Fruit fly (Drosophila melanogaster) whole organism, embryonic: ENCODE data around the gene ohgt.

Source experiments
- Ada2b ChIP-seq: fragments of 200-800 bp; sonication (Bioruptor generic); IDR thresholded peaks from 2 replicates; pipeline ENCODE4 v1.3.6; 2022; ENCODE audit warnings: missing biosample characterization, missing genetic modification characterization
- CG10979 ChIP-seq: fragments of 200-800 bp; sonication (Bioruptor generic); optimal IDR thresholded peaks from 2 replicates; lab custom pipeline; 2018; ENCODE audit warnings: missing biosample characterization, mild to moderate bottlenecking, missing genetic modification characterization, moderate library complexity
- CG11093 ChIP-seq: fragments of 200-800 bp; sonication (Bioruptor generic); IDR thresholded peaks from 3 replicates; pipeline ENCODE4 v1.3.6; 2022; ENCODE audit warnings: missing biosample characterization, missing genetic modification characterization
- CG11696 ChIP-seq: fragments of 200-800 bp; sonication (Bioruptor generic); IDR thresholded peaks from 2 replicates; pipeline ENCODE4 v1.3.6; 2022; ENCODE audit warnings: missing biosample characterization, missing genetic modification characterization
- CG12391 ChIP-seq: fragments of 200-800 bp; sonication (Bioruptor generic); optimal IDR thresholded peaks from 3 replicates; lab custom pipeline; 2018; ENCODE audit warnings: missing biosample characterization, mild to moderate bottlenecking, missing genetic modification characterization, moderate library complexity
- CG13624 ChIP-seq: fragments of 200-800 bp; sonication (Bioruptor generic); optimal IDR thresholded peaks from 2 replicates; lab custom pipeline; 2016; ENCODE audit warnings: missing biosample characterization, missing genetic modification characterization
- CG14965 ChIP-seq: fragments of 200-800 bp; sonication (Bioruptor generic); optimal IDR thresholded peaks from 2 replicates; lab custom pipeline; 2016; ENCODE audit warnings: missing biosample characterization, missing genetic modification characterization, borderline replicate concordance
- CG15073 ChIP-seq: fragments of 200-800 bp; sonication (Bioruptor generic); optimal IDR thresholded peaks from 2 replicates; lab custom pipeline; 2016; ENCODE audit warnings: missing biosample characterization, missing genetic modification characterization
- CG15601 ChIP-seq: fragments of 200-800 bp; sonication (Bioruptor generic); optimal IDR thresholded peaks from 3 replicates; lab custom pipeline; 2019; ENCODE audit warnings: missing biosample characterization, mild to moderate bottlenecking, missing genetic modification characterization, moderate library complexity
- CG18262 ChIP-seq: fragments of 200-800 bp; optimal IDR thresholded peaks from 3 replicates; lab custom pipeline; 2019; ENCODE audit warnings: missing biosample characterization, mild to moderate bottlenecking, missing genetic modification characterization, moderate library complexity
- CG1832 ChIP-seq: fragments of 200-800 bp; sonication (Bioruptor generic); optimal IDR thresholded peaks from 2 replicates; lab custom pipeline; 2017; ENCODE audit warnings: missing biosample characterization, mild to moderate bottlenecking, missing genetic modification characterization, inconsistent platforms
- CG2120 ChIP-seq: fragments of 200-800 bp; sonication (Bioruptor generic); optimal IDR thresholded peaks from 3 replicates; lab custom pipeline; 2016; ENCODE audit warnings: missing biosample characterization, missing genetic modification characterization
- CG34224 ChIP-seq: fragments of 200-800 bp; sonication (Bioruptor generic); IDR thresholded peaks from 3 replicates; pipeline ENCODE4 v1.3.6; 2022; ENCODE audit warnings: missing biosample characterization, missing genetic modification characterization; ENCODE audit not compliant: partially characterized antibody
- CG34422 ChIP-seq: fragments of 200-800 bp; sonication (Bioruptor generic); IDR thresholded peaks from 3 replicates; pipeline ENCODE4 v1.3.6; 2022; ENCODE audit warnings: missing biosample characterization, missing genetic modification characterization
- CG43689 ChIP-seq: fragments of 200-800 bp; sonication (Bioruptor generic); IDR thresholded peaks from 2 replicates; pipeline ENCODE4 v1.3.6; 2022; ENCODE audit warnings: missing biosample characterization, missing genetic modification characterization
- CG4404 ChIP-seq: fragments of 200-800 bp; sonication (Bioruptor generic); IDR thresholded peaks from 2 replicates; pipeline ENCODE4 v1.3.6; 2022; ENCODE audit warnings: missing biosample characterization, missing genetic modification characterization
- CG4707 ChIP-seq: fragments of 200-800 bp; sonication (Bioruptor generic); optimal IDR thresholded peaks from 2 replicates; lab custom pipeline; 2018; ENCODE audit warnings: missing biosample characterization, mild to moderate bottlenecking, missing genetic modification characterization, moderate library complexity
- CG8944 ChIP-seq: fragments of 200-800 bp; sonication (Bioruptor generic); optimal IDR thresholded peaks from 3 replicates; lab custom pipeline; 2016; ENCODE audit warnings: missing biosample characterization, missing genetic modification characterization
- CG9876 ChIP-seq: fragments of 200-800 bp; sonication (Bioruptor generic); optimal IDR thresholded peaks from 2 replicates; lab custom pipeline; 2016; ENCODE audit warnings: missing biosample characterization, missing genetic modification characterization
- D19A ChIP-seq: fragments of 200-800 bp; optimal IDR thresholded peaks from 3 replicates; lab custom pipeline; 2019; ENCODE audit warnings: missing biosample characterization, mild to moderate bottlenecking, missing genetic modification characterization, moderate library complexity
- Dfd ChIP-seq, 2 experiments: fragments of >200 bp; optimal IDR thresholded peaks; 2 replicates each; lab custom pipeline; 2017; ENCODE audit warnings: missing biosample characterization in 2 of 2, missing genetic modification characterization in 2 of 2
- HHEX ChIP-seq: fragments of 200-800 bp; sonication (Bioruptor generic); optimal IDR thresholded peaks from 3 replicates; lab custom pipeline; 2017; ENCODE audit warnings: missing biosample characterization, mild to moderate bottlenecking, missing genetic modification characterization, missing genetic modification reagents
- Hmr ChIP-seq: fragments of 200-800 bp; sonication (Bioruptor generic); optimal IDR thresholded peaks from 3 replicates; lab custom pipeline; 2017; ENCODE audit warnings: mild to moderate bottlenecking, missing biosample characterization, missing genetic modification reagents, missing genetic modification characterization
- Kr ChIP-seq: fragments of 200-800 bp; sonication (Bioruptor generic); optimal IDR thresholded peaks from 2 replicates; lab custom pipeline; 2017; ENCODE audit warnings: missing biosample characterization, mild to moderate bottlenecking, missing genetic modification characterization
- Lhr ChIP-seq: fragments of 200-800 bp; sonication (Bioruptor generic); optimal IDR thresholded peaks from 3 replicates; lab custom pipeline; 2017; ENCODE audit warnings: mild to moderate bottlenecking, missing biosample characterization, missing genetic modification reagents, missing genetic modification characterization
- Lim3 ChIP-seq: fragments of 200-800 bp; sonication (Bioruptor generic); IDR thresholded peaks from 2 replicates; pipeline ENCODE4 v1.3.6; 2022; ENCODE audit warnings: missing biosample characterization, missing genetic modification characterization
- Nf-YA ChIP-seq: fragments of 200-800 bp; sonication (Bioruptor generic); IDR thresholded peaks from 2 replicates; pipeline ENCODE4 v1.3.6; 2022; ENCODE audit warnings: missing biosample characterization, missing genetic modification characterization
- Rx ChIP-seq: fragments of 200-800 bp; sonication (Bioruptor generic); IDR thresholded peaks from 2 replicates; pipeline ENCODE4 v1.3.6; 2022; ENCODE audit warnings: missing biosample characterization, missing genetic modification characterization
- Spps ChIP-seq: fragments of 200-800 bp; sonication (Bioruptor generic); optimal IDR thresholded peaks from 2 replicates; lab custom pipeline; 2018; ENCODE audit warnings: missing biosample characterization, mild to moderate bottlenecking, missing genetic modification characterization
- Taf1 ChIP-seq: fragments of 200-800 bp; sonication (Bioruptor generic); IDR thresholded peaks from 2 replicates; pipeline ENCODE4 v1.3.6; 2022; ENCODE audit warnings: missing biosample characterization, missing genetic modification characterization
- Vsx1 ChIP-seq: fragments of 200-800 bp; sonication (Bioruptor generic); optimal IDR thresholded peaks from 2 replicates; lab custom pipeline; 2017; ENCODE audit warnings: missing biosample characterization, mild to moderate bottlenecking, missing genetic modification characterization, missing genetic modification reagents
- Xbp1 ChIP-seq: fragments of 200-800 bp; sonication (Bioruptor generic); optimal IDR thresholded peaks from 3 replicates; lab custom pipeline; 2016; ENCODE audit warnings: missing biosample characterization, mild to moderate bottlenecking, missing genetic modification characterization
- Xrp1 ChIP-seq: fragments of 200-800 bp; sonication (Bioruptor generic); IDR thresholded peaks from 2 replicates; pipeline ENCODE4 v1.3.6; 2022; ENCODE audit warnings: missing biosample characterization, missing genetic modification characterization
- ac ChIP-seq: fragments of 200-800 bp; sonication (Bioruptor generic); optimal IDR thresholded peaks from 3 replicates; lab custom pipeline; 2017; ENCODE audit warnings: missing biosample characterization, mild to moderate bottlenecking, missing genetic modification characterization
- amos ChIP-seq: fragments of 200-800 bp; sonication (Bioruptor generic); IDR thresholded peaks from 2 replicates; pipeline ENCODE4 v1.3.6; 2022; ENCODE audit warnings: missing biosample characterization, missing genetic modification characterization; ENCODE audit not compliant: partially characterized antibody
- ato ChIP-seq: fragments of 200-800 bp; sonication (Bioruptor generic); IDR thresholded peaks from 2 replicates; pipeline ENCODE4 v1.3.6; 2022; ENCODE audit warnings: missing biosample characterization, missing genetic modification characterization; ENCODE audit not compliant: partially characterized antibody
- disco-r ChIP-seq: fragments of 200-800 bp; sonication (Bioruptor generic); optimal IDR thresholded peaks from 2 replicates; lab custom pipeline; 2016; ENCODE audit warnings: missing biosample characterization, missing genetic modification characterization
- esg ChIP-seq: fragments of 200-800 bp; sonication (Bioruptor generic); conservative IDR thresholded peaks from 2 replicates; pipeline ENCODE4 v1.3.6; 2022; ENCODE audit warnings: missing biosample characterization, missing genetic modification characterization
- knrl ChIP-seq: fragments of 200-800 bp; sonication (Bioruptor generic); IDR thresholded peaks from 3 replicates; pipeline ENCODE4 v1.3.6; 2022; ENCODE audit warnings: missing biosample characterization, missing genetic modification characterization; ENCODE audit not compliant: partially characterized antibody
- lab ChIP-seq: fragments of 200-800 bp; sonication (Bioruptor generic); optimal IDR thresholded peaks from 3 replicates; lab custom pipeline; 2017; ENCODE audit warnings: missing biosample characterization, missing genetic modification characterization, mild to moderate bottlenecking, moderate library complexity, missing genetic modification reagents
- lola ChIP-seq, 3 experiments: fragments of >200 bp in 2 of 3; fragments of 200-800 bp in 1 of 3; sonication (Bioruptor generic) in 1 of 3; optimal IDR thresholded peaks; 2 replicates each; lab custom pipeline; 2017 to 2019; ENCODE audit warnings: missing biosample characterization in 3 of 3, missing genetic modification characterization in 3 of 3, mild to moderate bottlenecking in 1 of 3, moderate library complexity in 1 of 3
- mirr ChIP-seq: fragments of 200-800 bp; sonication (Bioruptor generic); optimal IDR thresholded peaks from 3 replicates; lab custom pipeline; 2018; ENCODE audit warnings: missing biosample characterization, mild to moderate bottlenecking, missing genetic modification characterization
- oc ChIP-seq: fragments of 200-800 bp; sonication (Bioruptor generic); optimal IDR thresholded peaks from 2 replicates; lab custom pipeline; 2018; ENCODE audit warnings: missing biosample characterization, mild to moderate bottlenecking, missing genetic modification characterization, moderate library complexity
- seq ChIP-seq: fragments of 200-800 bp; sonication (Bioruptor generic); IDR thresholded peaks from 2 replicates; pipeline ENCODE4 v1.3.6; 2022; ENCODE audit warnings: missing biosample characterization, missing genetic modification characterization
- stwl ChIP-seq: fragments of 200-800 bp; sonication (Bioruptor generic); optimal IDR thresholded peaks from 3 replicates; lab custom pipeline; 2018; ENCODE audit warnings: missing biosample characterization, mild to moderate bottlenecking, missing genetic modification characterization, moderate library complexity
- tio ChIP-seq: fragments of 200-800 bp; sonication (Bioruptor generic); optimal IDR thresholded peaks from 2 replicates; lab custom pipeline; 2017; ENCODE audit warnings: missing biosample characterization, missing genetic modification characterization, inconsistent platforms
- trem ChIP-seq: fragments of 200-800 bp; optimal IDR thresholded peaks from 3 replicates; lab custom pipeline; 2019; ENCODE audit warnings: missing biosample characterization, mild to moderate bottlenecking, missing genetic modification characterization, moderate library complexity
- wdn ChIP-seq: fragments of 200-800 bp; sonication (Bioruptor generic); IDR thresholded peaks from 2 replicates; pipeline ENCODE4 v1.3.6; 2022; ENCODE audit warnings: missing biosample characterization, missing genetic modification characterization

The ohgt gene

dm6 chr3R:10048035-10048774 is 794 bp upstream of the ohgt start (continued):
- TF ChIP-seq CG18262 (peak; percentile 63), HHEX (GFP tag; lab: Kevin White, UChicago) (peak; percentile 38), wdn (GFP tag; lab: Robert Waterston, UW) (no peak), esg (GFP tag; lab: Robert Waterston, UW) (0 out of 2 replicates have a peak, but pooled peaks have one; percentile 27), Taf1 (GFP tag; lab: Robert Waterston, UW) (no peak), CG4707 (GFP tag; lab: Kevin White, UChicago) (no peak), knrl (GFP tag; lab: Robert Waterston, UW) (no peak), Xrp1 (GFP tag; lab: Robert Waterston, UW) (peak; percentile 15; the same call in 1 of the 2 replicates), disco-r (no peak), CG4404 (GFP tag; lab: Robert Waterston, UW) (no peak), CG8944 (GFP tag; lab: Kevin White, UChicago) (no peak), Xbp1 (peak; percentile 19), Lhr (GFP tag; lab: Kevin White, UChicago) (no peak), lab (no peak), CG9876 (no peak), ac (no peak), Kr (GFP tag; lab: Kevin White, UChicago) (no peak), CG11093 (GFP tag; lab: Robert Waterston, UW) (0 out of 3 replicates have a peak, but pooled peaks have one; percentile 37), CG12391 (tag; lab: Kevin White, UChicago) (peak; percentile 47), amos (GFP tag; lab: Robert Waterston, UW) (no peak), Spps (tag; lab: Kevin White, UChicago) (no peak), Vsx1 (no peak), CG43689 (GFP tag; lab: Robert Waterston, UW) (no peak), CG1832 (no peak), CG14965 (GFP tag; lab: Kevin White, UChicago) (no peak), stwl (tag; lab: Kevin White, UChicago) (no peak), CG34422 (GFP tag; lab: Robert Waterston, UW) (0 out of 3 replicates have a peak, but pooled peaks have one; percentile 20), oc (no peak), D19A (tag; lab: Kevin White, UChicago) (peak; percentile 96), trem (no peak), Hmr (peak; percentile 40), lola (GFP tag; optimal IDR thresholded peaks at IDR 0.05; lab: Kevin White, UChicago) (peak in 1 of 3 experiments; percentile 33), CG2120 (GFP tag; lab: Kevin White, UChicago) (peak; percentile 35), seq (no peak), Dfd (GFP tag; optimal IDR thresholded peaks at IDR 0.05; lab: Kevin White, UChicago) (no peak), CG13624 (GFP tag; lab: Kevin White, UChicago) (no peak), CG15601 (tag; lab: Kevin White, UChicago) (peak; percentile 21), Ada2b (GFP tag; lab: Robert Waterston, UW) (no peak), Nf-YA (no peak), CG34224 (GFP tag; lab: Robert Waterston, UW) (no peak; the same call in 2 of the 3 replicates), ato (GFP tag; lab: Robert Waterston, UW) (no peak), CG10979 (tag; lab: Kevin White, UChicago) (peak; percentile 52), tio (GFP tag; lab: Kevin White, UChicago) (no peak), CG15073 (GFP tag; lab: Kevin White, UChicago) (no peak), mirr (GFP tag; lab: Kevin White, UChicago) (no peak), Rx (no peak), CG11696 (no peak), Lim3 (GFP tag; lab: Robert Waterston, UW) (no peak)
